Fruit fly (Drosophila melanogaster) whole organism, prepupa: ENCODE measurements around the gene CG7966.
A peak's percentile ranks its signal among the peaks of the same experiment; 100 is the strongest.

Experiments used
- Blimp-1 ChIP-seq: fragments of 200-800 bp; sonication (Bioruptor generic); optimal IDR thresholded peaks from 3 replicates; lab custom pipeline; 2017; ENCODE audit warnings: missing biosample characterization, missing genetic modification characterization, mild to moderate bottlenecking, moderate library complexity, missing genetic modification reagents
- CG10631 ChIP-seq: fragments of 200-800 bp; sonication (Bioruptor generic); optimal IDR thresholded peaks from 2 replicates; lab custom pipeline; 2016; ENCODE audit warnings: missing biosample characterization, missing genetic modification characterization
- CG10669 ChIP-seq: fragments of 200-800 bp; sonication (Bioruptor generic); optimal IDR thresholded peaks from 3 replicates; lab custom pipeline; 2018; ENCODE audit warnings: missing biosample characterization, mild to moderate bottlenecking, missing genetic modification characterization, moderate library complexity
- CG11294 ChIP-seq: fragments of 200-800 bp; sonication (Bioruptor generic); IDR thresholded peaks from 2 replicates; pipeline ENCODE4 v1.3.6; 2022; ENCODE audit warnings: missing biosample characterization, missing genetic modification characterization
- CG11902 ChIP-seq: fragments of 200-800 bp; sonication (Bioruptor generic); optimal IDR thresholded peaks from 3 replicates; lab custom pipeline; 2016; ENCODE audit warnings: missing biosample characterization, missing genetic modification characterization
- CG15336 ChIP-seq: fragments of 200-800 bp; sonication (Bioruptor generic); IDR thresholded peaks from 2 replicates; pipeline ENCODE4 v1.3.6; 2022; ENCODE audit warnings: missing biosample characterization, missing genetic modification characterization
- CG1621 ChIP-seq: fragments of 200-800 bp; sonication (Bioruptor generic); optimal IDR thresholded peaks from 3 replicates; lab custom pipeline; 2018; ENCODE audit warnings: missing biosample characterization, mild to moderate bottlenecking, missing genetic modification characterization
- CG32006 ChIP-seq: fragments of 200-800 bp; sonication (Bioruptor generic); optimal IDR thresholded peaks from 3 replicates; lab custom pipeline; 2017; ENCODE audit warnings: missing biosample characterization, mild to moderate bottlenecking, missing genetic modification characterization
- CG3919 ChIP-seq: fragments of 200-800 bp; sonication (Bioruptor generic); optimal IDR thresholded peaks from 3 replicates; lab custom pipeline; 2016; ENCODE audit warnings: missing biosample characterization, missing genetic modification characterization
- CG6163 ChIP-seq: fragments of 200-800 bp; sonication (Bioruptor generic); IDR thresholded peaks from 3 replicates; pipeline ENCODE4 v1.3.6; 2022; ENCODE audit warnings: missing biosample characterization, missing genetic modification characterization
- CG6276 ChIP-seq: fragments of 200-800 bp; sonication (Bioruptor generic); optimal IDR thresholded peaks from 2 replicates; lab custom pipeline; 2017; ENCODE audit warnings: missing biosample characterization, mild to moderate bottlenecking, missing genetic modification characterization
- CG6792 ChIP-seq: fragments of 200-800 bp; sonication (Bioruptor generic); optimal IDR thresholded peaks from 3 replicates; lab custom pipeline; 2016; ENCODE audit warnings: missing biosample characterization, missing genetic modification characterization
- CG6808 ChIP-seq: fragments of 200-800 bp; sonication (Bioruptor generic); optimal IDR thresholded peaks from 3 replicates; lab custom pipeline; 2017; ENCODE audit warnings: missing biosample characterization, missing genetic modification characterization, mild to moderate bottlenecking, moderate library complexity, missing genetic modification reagents
- CG6854 ChIP-seq: fragments of 200-800 bp; sonication (Bioruptor generic); optimal IDR thresholded peaks from 2 replicates; lab custom pipeline; 2017; ENCODE audit warnings: missing biosample characterization, mild to moderate bottlenecking, missing genetic modification characterization
- CG8119 ChIP-seq: fragments of 200-800 bp; sonication (Bioruptor generic); IDR thresholded peaks from 3 replicates; pipeline ENCODE4 v1.3.6; 2022; ENCODE audit warnings: missing biosample characterization, missing genetic modification characterization
- CG8319 ChIP-seq: fragments of 200-800 bp; sonication (Bioruptor generic); optimal IDR thresholded peaks from 3 replicates; lab custom pipeline; 2016; ENCODE audit warnings: missing biosample characterization, missing genetic modification characterization
- CG9139 ChIP-seq: fragments of 200-800 bp; sonication (Bioruptor generic); optimal IDR thresholded peaks from 3 replicates; lab custom pipeline; 2017; ENCODE audit warnings: missing biosample characterization, mild to moderate bottlenecking, missing genetic modification characterization
- Eip93F ChIP-seq: fragments of 200-800 bp; sonication (Bioruptor generic); optimal IDR thresholded peaks from 2 replicates; lab custom pipeline; 2016; ENCODE audit warnings: missing biosample characterization, mild to moderate bottlenecking, missing genetic modification characterization
- Ets21C ChIP-seq: fragments of 200-800 bp; sonication (Bioruptor generic); optimal IDR thresholded peaks from 3 replicates; lab custom pipeline; 2016; ENCODE audit warnings: missing biosample characterization, missing genetic modification characterization
- Ets96B ChIP-seq: fragments of 200-800 bp; optimal IDR thresholded peaks from 2 replicates; lab custom pipeline; 2019; ENCODE audit warnings: missing biosample characterization, mild to moderate bottlenecking, missing genetic modification characterization, moderate library complexity
- Hr38 ChIP-seq: sonication (Bioruptor generic); optimal IDR thresholded peaks from 2 replicates; lab custom pipeline; 2016; ENCODE audit warnings: missing biosample characterization, missing genetic modification characterization
- Hr39 ChIP-seq: fragments of 200-800 bp; sonication (Bioruptor generic); optimal IDR thresholded peaks from 2 replicates; lab custom pipeline; 2016; ENCODE audit warnings: missing biosample characterization, missing genetic modification characterization
- Hr4 ChIP-seq: fragments of 200-800 bp; sonication (Bioruptor generic); optimal IDR thresholded peaks from 3 replicates; lab custom pipeline; 2016; ENCODE audit warnings: missing biosample characterization, missing genetic modification characterization
- Lpt ChIP-seq: fragments of 200-800 bp; sonication (Bioruptor generic); optimal IDR thresholded peaks from 3 replicates; lab custom pipeline; 2016; ENCODE audit warnings: missing biosample characterization, missing genetic modification characterization
- Met ChIP-seq: fragments of 200-800 bp; sonication (Bioruptor generic); optimal IDR thresholded peaks from 3 replicates; lab custom pipeline; 2016; ENCODE audit warnings: missing biosample characterization, missing genetic modification characterization
- Sox102F ChIP-seq: fragments of 200-800 bp; sonication (Bioruptor generic); optimal IDR thresholded peaks from 2 replicates; lab custom pipeline; 2016; ENCODE audit warnings: missing biosample characterization, mild to moderate bottlenecking, missing genetic modification characterization
- Sox14 ChIP-seq: fragments of 200-800 bp; sonication (Bioruptor generic); optimal IDR thresholded peaks from 3 replicates; lab custom pipeline; 2016; ENCODE audit warnings: missing biosample characterization, missing genetic modification characterization
- Sox15 ChIP-seq: fragments of 200-800 bp; sonication (Bioruptor generic); optimal IDR thresholded peaks from 3 replicates; lab custom pipeline; 2016; ENCODE audit warnings: missing biosample characterization, missing genetic modification characterization
- achi ChIP-seq: fragments of 200-800 bp; sonication (Bioruptor generic); optimal IDR thresholded peaks from 3 replicates; lab custom pipeline; 2016; ENCODE audit warnings: missing biosample characterization, missing genetic modification characterization
- acj6 ChIP-seq: fragments of 200-800 bp; sonication (Bioruptor generic); optimal IDR thresholded peaks from 3 replicates; lab custom pipeline; 2016; ENCODE audit warnings: missing biosample characterization, missing genetic modification characterization
- dac ChIP-seq: fragments of 200-800 bp; sonication (Bioruptor generic); optimal IDR thresholded peaks from 2 replicates; lab custom pipeline; 2017; ENCODE audit warnings: missing biosample characterization, mild to moderate bottlenecking, missing genetic modification characterization
- dsx ChIP-seq: fragments of 200-800 bp; optimal IDR thresholded peaks from 3 replicates; lab custom pipeline; 2019; ENCODE audit warnings: missing biosample characterization, mild to moderate bottlenecking, missing genetic modification characterization, moderate library complexity; ENCODE audit not compliant: poor library complexity, severe bottlenecking
- eg ChIP-seq: fragments of 200-800 bp; sonication (Bioruptor generic); IDR thresholded peaks from 3 replicates; pipeline ENCODE4 v1.3.6; 2022; ENCODE audit warnings: missing biosample characterization, missing genetic modification characterization
- fd59A ChIP-seq: fragments of 200-800 bp; sonication (Bioruptor generic); optimal IDR thresholded peaks from 2 replicates; lab custom pipeline; 2017; ENCODE audit warnings: missing biosample characterization, mild to moderate bottlenecking, missing genetic modification characterization, missing genetic modification reagents
- fkh ChIP-seq: fragments of 200-800 bp; sonication (Bioruptor generic); optimal IDR thresholded peaks from 3 replicates; lab custom pipeline; 2017; ENCODE audit warnings: missing biosample characterization, mild to moderate bottlenecking, missing genetic modification characterization, moderate library complexity
- salr ChIP-seq, 2 experiments: fragments of 200-800 bp; sonication (Bioruptor generic); optimal IDR thresholded peaks; 3 replicates each; lab custom pipeline; 2016 to 2018; ENCODE audit warnings: missing biosample characterization in 2 of 2, missing genetic modification characterization in 2 of 2, mild to moderate bottlenecking in 1 of 2
- ss ChIP-seq, 2 experiments: fragments of 200-800 bp; sonication (Bioruptor generic); optimal IDR thresholded peaks; 2 replicates in 1 of 2; 3 replicates in 1 of 2; lab custom pipeline; 2017 to 2018; ENCODE audit warnings: mild to moderate bottlenecking in 2 of 2, missing biosample characterization in 2 of 2, missing genetic modification characterization in 2 of 2, moderate library complexity in 1 of 2
- topi ChIP-seq: fragments of 200-800 bp; sonication (Bioruptor generic); optimal IDR thresholded peaks from 3 replicates; lab custom pipeline; 2016; ENCODE audit warnings: missing biosample characterization, missing genetic modification characterization
- vri ChIP-seq: fragments of 200-800 bp; sonication (Bioruptor generic); optimal IDR thresholded peaks from 3 replicates; lab custom pipeline; 2016; ENCODE audit warnings: missing biosample characterization, mild to moderate bottlenecking, missing genetic modification characterization

Gene CG7966

DNA sequence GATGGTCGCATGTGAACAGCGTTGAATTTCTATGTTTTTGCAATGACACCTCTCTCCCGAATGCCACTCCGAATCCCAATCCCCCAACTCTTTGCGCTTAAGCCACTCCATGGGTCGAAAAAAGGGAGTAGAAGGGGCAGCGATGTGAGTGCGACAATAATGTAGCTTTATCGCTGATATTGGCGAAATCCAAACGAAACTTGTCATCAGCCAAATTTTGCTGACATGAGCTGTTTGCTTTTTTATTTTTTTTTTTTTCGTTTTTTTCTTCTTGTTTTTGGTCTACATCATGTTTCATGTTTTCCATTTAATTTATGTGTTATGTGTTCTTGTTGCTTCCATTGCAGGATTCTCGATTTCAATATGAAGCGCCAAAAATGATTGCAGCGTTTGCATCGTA is 32.3 kb downstream of the CG7966 start:
- TF ChIP-seq CG6163 (GFP tag; lab: Robert Waterston, UW) (no peak), Lpt (GFP tag; lab: Kevin White, UChicago) (no peak), CG10669 (GFP tag; lab: Kevin White, UChicago) (no peak), Sox102F (no peak), CG3919 (no peak), fd59A (GFP tag; lab: Kevin White, UChicago) (no peak), Hr39 (GFP tag; lab: Kevin White, UChicago) (no peak), CG6276 (GFP tag; lab: Kevin White, UChicago) (no peak), CG11902 (GFP tag; lab: Kevin White, UChicago) (no peak), CG11294 (no peak), ss (GFP tag; optimal IDR thresholded peaks at IDR 0.05; lab: Kevin White, UChicago) (no peak), CG6808 (no peak), CG15336 (no peak), CG6854 (GFP tag; lab: Kevin White, UChicago) (no peak), salr (GFP tag; optimal IDR thresholded peaks at IDR 0.05; lab: Kevin White, UChicago) (no peak), Eip93F (GFP tag; lab: Kevin White, UChicago) (no peak), Sox15 (GFP tag; lab: Kevin White, UChicago) (no peak), dsx (GFP tag; lab: Kevin White, UChicago) (no peak)
- TF ChIP-seq, all 60 proteins: peak for 0

DNA sequence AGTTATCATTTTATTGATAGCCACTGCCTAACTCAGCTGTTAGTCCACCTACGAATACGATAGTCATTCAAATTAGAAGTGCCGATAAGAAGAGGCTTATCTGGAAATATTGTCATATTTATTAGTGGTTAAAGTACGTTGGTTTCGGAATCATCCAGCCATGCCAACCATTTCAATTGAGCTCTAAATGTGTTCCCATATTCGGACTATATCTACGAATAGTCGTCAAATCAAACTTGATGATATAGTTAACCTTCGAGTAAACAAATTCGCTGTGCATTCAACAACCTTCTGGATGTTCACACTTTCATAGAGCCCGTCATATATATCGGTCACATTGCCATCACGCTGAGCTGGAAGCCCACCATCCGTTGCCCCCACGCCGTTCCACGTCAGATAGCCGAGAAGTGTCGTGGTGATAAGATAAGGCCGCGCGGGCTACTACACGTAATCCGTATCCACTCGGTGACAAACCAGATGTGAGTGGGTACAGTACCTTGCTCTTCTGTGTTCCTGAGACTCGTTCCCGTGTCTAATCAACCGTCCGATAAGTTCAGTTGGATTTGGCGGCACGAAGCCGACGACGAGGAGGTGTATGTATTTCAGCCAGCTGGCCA is 32.9 kb downstream of the CG7966 start:
- TF ChIP-seq Blimp-1 (GFP tag; lab: Kevin White, UChicago) (no peak), Met (no peak), CG8319 (no peak), dsx (GFP tag; lab: Kevin White, UChicago) (no peak), CG6854 (GFP tag; lab: Kevin White, UChicago) (no peak), vri (peak; percentile 98)

DNA sequence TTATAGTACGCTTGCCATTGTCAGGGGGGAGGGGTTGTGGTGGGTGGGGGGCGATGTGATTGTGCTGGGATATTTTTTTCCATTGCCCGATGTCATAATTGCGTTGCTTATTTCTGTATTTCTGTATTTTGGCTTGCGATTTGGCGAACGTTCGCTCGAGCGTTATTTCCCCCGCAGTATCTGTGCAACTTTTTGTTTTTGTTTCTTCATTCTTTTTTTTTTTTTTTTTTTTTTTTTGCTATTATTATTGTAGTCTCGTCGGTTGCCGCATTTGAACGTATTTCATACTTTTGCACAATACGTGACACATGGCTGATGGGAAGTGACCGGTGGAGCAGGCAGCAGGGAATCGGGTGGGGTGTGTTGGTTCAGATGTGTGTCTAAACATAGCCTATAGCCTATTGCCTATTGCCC is 33.6 kb downstream of the CG7966 start:
- TF ChIP-seq Lpt (GFP tag; lab: Kevin White, UChicago) (peak; percentile 15), Sox14 (no peak), vri (peak; percentile 96), CG6808 (no peak), Blimp-1 (GFP tag; lab: Kevin White, UChicago) (no peak), CG15336 (peak; percentile 40)

DNA sequence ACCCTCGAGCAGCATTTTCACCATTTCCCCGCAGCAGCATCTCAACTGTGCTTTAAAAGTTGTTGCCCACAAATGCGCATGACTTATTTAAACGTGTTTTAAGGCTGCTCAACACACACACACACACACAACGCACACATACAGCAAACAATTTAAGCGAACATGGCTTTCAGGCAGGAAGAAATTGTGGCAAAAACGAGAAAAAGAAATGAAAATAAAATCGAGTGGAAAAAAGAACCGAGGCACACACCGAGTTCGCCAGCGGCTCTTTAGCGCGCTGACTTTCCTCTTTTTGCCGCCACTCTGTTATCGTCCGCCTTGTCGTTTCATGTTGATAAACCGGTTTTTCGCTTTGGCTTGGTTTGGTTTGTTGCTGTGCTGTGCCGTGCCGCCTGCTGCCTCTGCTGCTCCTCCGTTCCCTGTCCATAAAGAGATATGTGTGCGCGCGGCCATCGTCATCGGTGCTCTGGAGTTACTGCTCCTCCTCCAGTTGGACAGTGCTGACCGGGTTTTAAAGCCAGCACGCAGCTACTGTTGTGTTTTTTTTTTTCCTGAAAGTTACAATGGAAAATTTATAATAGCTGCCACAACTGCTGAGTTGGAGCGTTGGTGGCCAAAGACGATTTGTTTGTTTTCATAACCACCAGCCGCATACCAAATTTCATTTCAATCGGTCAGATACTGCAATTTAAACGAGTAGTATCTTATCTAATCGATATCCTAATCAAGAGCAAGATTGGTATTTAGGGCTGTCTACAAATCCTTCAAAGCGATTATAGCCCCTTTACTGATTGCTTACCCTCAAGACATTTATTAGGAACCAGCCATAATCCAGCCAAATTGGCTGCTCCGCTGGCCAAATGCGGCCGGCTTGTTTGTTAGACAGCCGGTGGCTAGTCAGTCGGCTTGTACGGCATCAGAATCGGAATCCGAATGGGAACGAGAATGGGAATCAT is 35.2 kb downstream of the CG7966 start:
- TF ChIP-seq Eip93F (GFP tag; lab: Kevin White, UChicago) (peak; percentile 18), CG6163 (GFP tag; lab: Robert Waterston, UW) (peak; percentile 50; the same call in 1 of the 3 replicates), Lpt (GFP tag; lab: Kevin White, UChicago) (peak; percentile 60), dac (no peak), CG6854 (GFP tag; lab: Kevin White, UChicago) (no peak), Hr38 (no peak), CG6808 (peak; percentile 42), Sox15 (GFP tag; lab: Kevin White, UChicago) (no peak), acj6 (GFP tag; lab: Kevin White, UChicago) (no peak), CG1621 (peak; percentile 4), Ets96B (peak; percentile 14), dsx (GFP tag; lab: Kevin White, UChicago) (peak; percentile 61), topi (peak; percentile 22), Ets21C (GFP tag; lab: Kevin White, UChicago) (no peak), ss (GFP tag; optimal IDR thresholded peaks at IDR 0.05; lab: Kevin White, UChicago) (peak; percentile 51 to 70), CG8119 (GFP tag; lab: Robert Waterston, UW) (peak; percentile 40; the same call in 2 of the 3 replicates), vri (peak; percentile 72), CG10631 (GFP tag; lab: Kevin White, UChicago) (peak; percentile 74), CG15336 (peak; percentile 24; the same call in 1 of the 2 replicates), CG6792 (GFP tag; lab: Kevin White, UChicago) (no peak), CG8319 (no peak), CG9139 (peak; percentile 23), Hr4 (GFP tag; lab: Kevin White, UChicago) (no peak), Blimp-1 (GFP tag; lab: Kevin White, UChicago) (peak; percentile 32), fkh (GFP tag; lab: Kevin White, UChicago) (peak; percentile 21), achi (no peak), eg (0 out of 3 replicates have a peak, but pooled peaks have one; percentile 5), CG32006 (peak; percentile 22)
